Worm (Caenorhabditis elegans) whole organism, L3 larva: ENCODE measurements around the gene F56D6.18.

Experiments
- ceh-28 ChIP-seq: fragments of 150-350 bp; optimal IDR thresholded peaks from 2 replicates; lab custom pipeline; 2014; ENCODE audit warnings: missing biosample characterization, missing genetic modification reagents, missing genetic modification characterization
- ceh-9 ChIP-seq: sonication (generic microtip); optimal IDR thresholded peaks from 2 replicates; lab custom pipeline; 2018; ENCODE audit warnings: missing biosample characterization, missing genetic modification characterization
- lin-39 ChIP-seq: fragments of 150-350 bp; optimal IDR thresholded peaks from 2 replicates; lab custom pipeline; 2018; ENCODE audit warnings: missing biosample characterization, missing genetic modification reagents, missing genetic modification characterization
- mdl-1 ChIP-seq: fragments of 150-350 bp; optimal IDR thresholded peaks from 2 replicates; lab custom pipeline; 2014; ENCODE audit warnings: missing biosample characterization, missing genetic modification characterization
- nhr-237 ChIP-seq: fragments of 150-350 bp; optimal IDR thresholded peaks from 2 replicates; lab custom pipeline; 2014; ENCODE audit warnings: missing biosample characterization, missing genetic modification characterization
- nhr-28 ChIP-seq: fragments of 150-350 bp; optimal IDR thresholded peaks from 2 replicates; lab custom pipeline; 2014; ENCODE audit warnings: missing biosample characterization, missing genetic modification characterization
- nhr-67 ChIP-seq: fragments of 150-350 bp; optimal IDR thresholded peaks from 2 replicates; lab custom pipeline; 2014; ENCODE audit warnings: missing biosample characterization, missing genetic modification characterization
- nhr-76 ChIP-seq: fragments of 150-350 bp; sonication (generic microtip); optimal IDR thresholded peaks from 5 replicates; lab custom pipeline; 2014; ENCODE audit warnings: missing biosample characterization, missing genetic modification characterization
- pha-4 ChIP-seq: fragments of 150-350 bp; optimal IDR thresholded peaks from 2 replicates; lab custom pipeline; 2014; ENCODE audit warnings: missing biosample characterization, missing genetic modification reagents, missing genetic modification characterization
- snpc-4 ChIP-seq: fragments of 150-350 bp; optimal IDR thresholded peaks from 2 replicates; lab custom pipeline; 2014; ENCODE audit warnings: missing biosample characterization, missing genetic modification characterization
- unc-62 ChIP-seq: fragments of 150-350 bp; sonication (generic microtip); optimal IDR thresholded peaks from 4 replicates; lab custom pipeline; 2014; ENCODE audit warnings: missing biosample characterization, missing genetic modification reagents, missing genetic modification characterization

- no peak for TF ChIP-seq lin-39 (tag; lab: Kevin White, UChicago)
- TF ChIP-seq nhr-28 = no peak
- TF ChIP-seq unc-62 (GFP tag; lab: Kevin White, UChicago) = no peak
- TF ChIP-seq ceh-28 (tag; lab: Kevin White, UChicago) = no peak
- no peak for TF ChIP-seq pha-4 (tag; lab: Kevin White, UChicago)
- TF ChIP-seq ceh-9 (tag; lab: Kevin White, UChicago) = no peak
- no peak for TF ChIP-seq mdl-1 (tag; lab: Kevin White, UChicago)
- no peak for TF ChIP-seq snpc-4 (tag; lab: Kevin White, UChicago)
- TF ChIP-seq nhr-76 (tag; lab: Kevin White, UChicago) = no peak
- no peak for TF ChIP-seq nhr-237
- no peak for TF ChIP-seq nhr-67 (tag; lab: Kevin White, UChicago)
Measured at ce11 chrIV:3867252-3867651, 44.5 kb downstream of the F56D6.18 start, which contains the start of gene F37C4.4.
